Worm (Caenorhabditis elegans) whole organism, L4/young adult: Measurements from ENCODE around the gene dct-19.

Experiments used
- W03F9.2 ChIP-seq: fragments of 150-350 bp; optimal IDR thresholded peaks from 2 replicates; lab custom pipeline; 2014; ENCODE audit warnings: missing biosample characterization, missing genetic modification characterization
- dao-5 ChIP-seq: sonication (generic microtip); optimal IDR thresholded peaks from 2 replicates; lab custom pipeline; 2016; ENCODE audit warnings: missing genotype, missing genetic modification characterization, moderate library complexity, missing compliant biosample characterization
- him-1 ChIP-seq: sonication (generic microtip); optimal IDR thresholded peaks from 2 replicates; lab custom pipeline; 2016; ENCODE audit warnings: missing genotype, missing genetic modification reagents, missing genetic modification characterization, missing compliant biosample characterization

ce11 chrIV:12960136-12960535, 17.4 kb downstream of the dct-19 start, which contains the start of gene F55G11.7:
- TF ChIP-seq dao-5 (tag; lab: Kevin White, UChicago) (no peak), W03F9.2 (tag; lab: Kevin White, UChicago) (no peak), him-1 (tag; lab: Kevin White, UChicago) (no peak)
